Fruit fly (Drosophila melanogaster) whole organism, embryonic: ENCODE data around the gene Jhbp3.
A peak's percentile ranks its signal among the peaks of the same experiment; 100 is the strongest.

Experiments
- ATbp ChIP-seq: fragments of 200-800 bp; sonication (Bioruptor generic); optimal IDR thresholded peaks from 2 replicates; lab custom pipeline; 2017; ENCODE audit warnings: missing biosample characterization, mild to moderate bottlenecking, missing genetic modification characterization, missing genetic modification reagents
- Atf3 ChIP-seq: fragments of 200-800 bp; sonication (Bioruptor generic); optimal IDR thresholded peaks from 3 replicates; lab custom pipeline; 2016; ENCODE audit warnings: missing biosample characterization, missing genetic modification characterization
- Bteb2 ChIP-seq: fragments of 200-800 bp; sonication (Bioruptor generic); optimal IDR thresholded peaks from 2 replicates; lab custom pipeline; 2016; ENCODE audit warnings: missing biosample characterization, missing genetic modification characterization
- CG10321 ChIP-seq: fragments of 200-800 bp; sonication (Bioruptor generic); IDR thresholded peaks from 2 replicates; pipeline ENCODE4 v1.3.6; 2022; ENCODE audit warnings: missing biosample characterization, missing genetic modification characterization
- CG10959 ChIP-seq: fragments of 200-800 bp; sonication (Bioruptor generic); IDR thresholded peaks from 2 replicates; pipeline ENCODE4 v1.3.6; 2022; ENCODE audit warnings: missing biosample characterization, missing genetic modification characterization
- CG12299 ChIP-seq: fragments of 200-800 bp; sonication (Bioruptor generic); optimal IDR thresholded peaks from 2 replicates; lab custom pipeline; 2018; ENCODE audit warnings: missing biosample characterization, mild to moderate bottlenecking, missing genetic modification characterization
- CG12744 ChIP-seq: fragments of 200-800 bp; sonication (Bioruptor generic); optimal IDR thresholded peaks from 2 replicates; lab custom pipeline; 2016; ENCODE audit warnings: missing biosample characterization, missing genetic modification characterization
- CG15269 ChIP-seq: fragments of 200-800 bp; sonication (Bioruptor generic); optimal IDR thresholded peaks from 2 replicates; lab custom pipeline; 2018; ENCODE audit warnings: missing biosample characterization, mild to moderate bottlenecking, missing genetic modification characterization, moderate library complexity
- CG17802 ChIP-seq: fragments of 200-800 bp; sonication (Bioruptor generic); optimal IDR thresholded peaks from 2 replicates; lab custom pipeline; 2018; ENCODE audit warnings: missing biosample characterization, mild to moderate bottlenecking, missing genetic modification characterization, moderate library complexity
- CG18011 ChIP-seq: fragments of 200-800 bp; sonication (Bioruptor generic); optimal IDR thresholded peaks from 2 replicates; lab custom pipeline; 2017; ENCODE audit warnings: missing biosample characterization, missing genetic modification characterization, mild to moderate bottlenecking, moderate library complexity, missing genotype
- CG18262 ChIP-seq: fragments of 200-800 bp; optimal IDR thresholded peaks from 3 replicates; lab custom pipeline; 2019; ENCODE audit warnings: missing biosample characterization, mild to moderate bottlenecking, missing genetic modification characterization, moderate library complexity
- CG2712 ChIP-seq: fragments of 200-800 bp; optimal IDR thresholded peaks from 3 replicates; lab custom pipeline; 2019; ENCODE audit warnings: missing biosample characterization, mild to moderate bottlenecking, missing genetic modification characterization, moderate library complexity
- CG3163 ChIP-seq: fragments of 200-800 bp; sonication (Bioruptor generic); optimal IDR thresholded peaks from 3 replicates; lab custom pipeline; 2016; ENCODE audit warnings: missing biosample characterization, missing genetic modification characterization
- CG4328 ChIP-seq: fragments of 200-800 bp; sonication (Bioruptor generic); optimal IDR thresholded peaks from 3 replicates; lab custom pipeline; 2017; ENCODE audit warnings: missing biosample characterization, missing genetic modification reagents, missing genetic modification characterization
- CG43689 ChIP-seq: fragments of 200-800 bp; sonication (Bioruptor generic); IDR thresholded peaks from 2 replicates; pipeline ENCODE4 v1.3.6; 2022; ENCODE audit warnings: missing biosample characterization, missing genetic modification characterization
- CG6175 ChIP-seq: fragments of 200-800 bp; sonication (Bioruptor generic); IDR thresholded peaks from 3 replicates; pipeline ENCODE4 v1.3.6; 2022; ENCODE audit warnings: missing biosample characterization, missing genetic modification characterization
- CG6683 ChIP-seq: fragments of 200-800 bp; sonication (Bioruptor generic); optimal IDR thresholded peaks from 2 replicates; lab custom pipeline; 2017; ENCODE audit warnings: missing biosample characterization, mild to moderate bottlenecking, missing genetic modification characterization, missing genetic modification reagents
- CG6813 ChIP-seq: fragments of 200-800 bp; sonication (Bioruptor generic); optimal IDR thresholded peaks from 2 replicates; lab custom pipeline; 2017; ENCODE audit warnings: missing biosample characterization, missing genetic modification characterization, mild to moderate bottlenecking, moderate library complexity, missing genetic modification reagents
- CG7357 ChIP-seq: fragments of 200-800 bp; sonication (Bioruptor generic); IDR thresholded peaks from 3 replicates; pipeline ENCODE4 v1.3.6; 2022; ENCODE audit warnings: missing biosample characterization, missing genetic modification characterization
- CG8290 ChIP-seq, 3 experiments: fragments of 200-800 bp; sonication (Bioruptor generic); optimal IDR thresholded peaks; 2 replicates each; lab custom pipeline; 2016 to 2019; ENCODE audit warnings: missing biosample characterization in 3 of 3, missing genetic modification characterization in 3 of 3, mild to moderate bottlenecking in 2 of 3, moderate library complexity in 1 of 3
- CG8765 ChIP-seq: fragments of 200-800 bp; sonication (Bioruptor generic); IDR thresholded peaks from 2 replicates; pipeline ENCODE4 v1.3.6; 2022; ENCODE audit warnings: missing biosample characterization, missing genetic modification characterization
- CG9876 ChIP-seq: fragments of 200-800 bp; sonication (Bioruptor generic); optimal IDR thresholded peaks from 2 replicates; lab custom pipeline; 2016; ENCODE audit warnings: missing biosample characterization, missing genetic modification characterization
- Dek ChIP-seq: fragments of 200-800 bp; sonication (Bioruptor generic); optimal IDR thresholded peaks from 3 replicates; lab custom pipeline; 2019; ENCODE audit warnings: missing biosample characterization, mild to moderate bottlenecking, missing genetic modification characterization, moderate library complexity
- Fer3 ChIP-seq: fragments of 200-800 bp; sonication (Bioruptor generic); optimal IDR thresholded peaks from 2 replicates; lab custom pipeline; 2018; ENCODE audit warnings: missing biosample characterization, mild to moderate bottlenecking, missing genetic modification characterization, moderate library complexity
- GATAe ChIP-seq: fragments of 200-800 bp; sonication (Bioruptor generic); conservative IDR thresholded peaks from 2 replicates; pipeline ENCODE4 v1.3.6; 2022; ENCODE audit warnings: missing biosample characterization, missing genetic modification characterization
- Gsc ChIP-seq: fragments of 200-800 bp; sonication (Bioruptor generic); IDR thresholded peaks from 2 replicates; pipeline ENCODE4 v1.3.6; 2022; ENCODE audit warnings: missing biosample characterization, missing genetic modification characterization
- HmgD ChIP-seq: fragments of 200-800 bp; sonication (Bioruptor generic); optimal IDR thresholded peaks from 3 replicates; lab custom pipeline; 2016; ENCODE audit warnings: missing biosample characterization, missing genetic modification characterization
- Hsf ChIP-seq: fragments of 200-800 bp; sonication (Bioruptor generic); optimal IDR thresholded peaks from 3 replicates; lab custom pipeline; 2016; ENCODE audit warnings: missing biosample characterization, missing genetic modification characterization
- Jarid2 ChIP-seq: fragments of 200-800 bp; sonication (Bioruptor generic); optimal IDR thresholded peaks from 3 replicates; lab custom pipeline; 2017; ENCODE audit warnings: mild to moderate bottlenecking, missing biosample characterization, missing genetic modification reagents, missing genetic modification characterization
- Myb ChIP-seq: fragments of 200-800 bp; sonication (Bioruptor generic); optimal IDR thresholded peaks from 2 replicates; lab custom pipeline; 2016; ENCODE audit warnings: missing biosample characterization, missing genetic modification characterization
- NC2α ChIP-seq: fragments of 200-800 bp; sonication (Bioruptor generic); optimal IDR thresholded peaks from 2 replicates; lab custom pipeline; 2016; ENCODE audit warnings: missing biosample characterization, missing genetic modification characterization
- abd-A ChIP-seq: fragments of 200-800 bp; sonication (Bioruptor generic); optimal IDR thresholded peaks from 3 replicates; lab custom pipeline; 2019; ENCODE audit warnings: missing biosample characterization, mild to moderate bottlenecking, missing genetic modification characterization, moderate library complexity
- ash1 ChIP-seq: fragments of 200-800 bp; sonication (Bioruptor generic); optimal IDR thresholded peaks from 2 replicates; lab custom pipeline; 2018; ENCODE audit warnings: missing biosample characterization, mild to moderate bottlenecking, missing genetic modification characterization
- cad ChIP-seq: fragments of >200 bp; optimal IDR thresholded peaks from 2 replicates; lab custom pipeline; 2017; ENCODE audit warnings: missing biosample characterization, missing genetic modification characterization
- cato ChIP-seq: fragments of 200-800 bp; sonication (Bioruptor generic); optimal IDR thresholded peaks from 2 replicates; lab custom pipeline; 2016; ENCODE audit warnings: missing biosample characterization, missing genetic modification characterization, borderline replicate concordance
- cg ChIP-seq: fragments of 200-800 bp; sonication (Bioruptor generic); optimal IDR thresholded peaks from 3 replicates; lab custom pipeline; 2019; ENCODE audit warnings: missing biosample characterization, mild to moderate bottlenecking, missing genetic modification characterization, moderate library complexity
- dmrt99B ChIP-seq: fragments of 200-800 bp; sonication (Bioruptor generic); optimal IDR thresholded peaks from 2 replicates; lab custom pipeline; 2018; ENCODE audit warnings: missing biosample characterization, mild to moderate bottlenecking, missing genetic modification characterization, moderate library complexity
- emc ChIP-seq: fragments of 200-800 bp; sonication (Bioruptor generic); optimal IDR thresholded peaks from 2 replicates; lab custom pipeline; 2016; ENCODE audit warnings: missing biosample characterization, missing genetic modification characterization
- gcm2 ChIP-seq: fragments of 200-800 bp; sonication (Bioruptor generic); optimal IDR thresholded peaks from 2 replicates; lab custom pipeline; 2016; ENCODE audit warnings: missing biosample characterization, missing genetic modification characterization
- gem ChIP-seq: fragments of 200-800 bp; sonication (Bioruptor generic); optimal IDR thresholded peaks from 2 replicates; lab custom pipeline; 2019; ENCODE audit warnings: missing biosample characterization, mild to moderate bottlenecking, missing genetic modification characterization, moderate library complexity
- hbn ChIP-seq: fragments of 200-800 bp; sonication (Bioruptor generic); IDR thresholded peaks from 2 replicates; pipeline ENCODE4 v1.3.6; 2022; ENCODE audit warnings: missing biosample characterization, missing genetic modification characterization; ENCODE audit not compliant: partially characterized antibody
- her ChIP-seq: fragments of 200-800 bp; sonication (Bioruptor generic); optimal IDR thresholded peaks from 2 replicates; lab custom pipeline; 2016; ENCODE audit warnings: missing biosample characterization, missing genetic modification characterization
- hkb ChIP-seq, 2 experiments: fragments of 200-800 bp in 1 of 2; fragments of >200 bp in 1 of 2; sonication (Bioruptor generic) in 1 of 2; IDR thresholded peaks in 1 of 2; optimal IDR thresholded peaks in 1 of 2; 2 replicates each; pipeline versions ENCODE4 v1.3.6 to Lab custom; 2017 to 2022; ENCODE audit warnings: missing biosample characterization in 1 of 2, missing genetic modification characterization in 1 of 2
- otp ChIP-seq: fragments of 200-800 bp; sonication (Bioruptor generic); IDR thresholded peaks from 3 replicates; pipeline ENCODE4, ENCODE4 v1.3.6; 2022; ENCODE audit warnings: missing biosample characterization, missing genetic modification characterization
- prd ChIP-seq, 3 experiments: fragments of >200 bp in 2 of 3; fragments of 200-800 bp in 1 of 3; sonication (Bioruptor generic) in 1 of 3; optimal IDR thresholded peaks in 2 of 3; IDR thresholded peaks in 1 of 3; 2 replicates in 2 of 3; 3 replicates in 1 of 3; pipeline versions ENCODE4 v1.3.6 to Lab custom; 2017 to 2022; ENCODE audit warnings: missing biosample characterization in 1 of 3, missing genetic modification characterization in 1 of 3
- pum ChIP-seq: fragments of 200-800 bp; sonication (Bioruptor generic); optimal IDR thresholded peaks from 2 replicates; lab custom pipeline; 2016; ENCODE audit warnings: missing biosample characterization, missing genetic modification characterization
- pzg ChIP-seq: fragments of 200-800 bp; sonication (Bioruptor generic); optimal IDR thresholded peaks from 3 replicates; lab custom pipeline; 2018; ENCODE audit warnings: missing biosample characterization, mild to moderate bottlenecking, missing genetic modification characterization, moderate library complexity
- salm ChIP-seq: fragments of 200-800 bp; sonication (Bioruptor generic); optimal IDR thresholded peaks from 2 replicates; lab custom pipeline; 2018; ENCODE audit warnings: missing biosample characterization, mild to moderate bottlenecking, missing genetic modification characterization
- sug ChIP-seq: fragments of 200-800 bp; optimal IDR thresholded peaks from 2 replicates; lab custom pipeline; 2019; ENCODE audit warnings: missing biosample characterization, mild to moderate bottlenecking, missing genetic modification characterization, moderate library complexity
- tgo ChIP-seq: fragments of 200-800 bp; sonication (Bioruptor generic); IDR thresholded peaks from 3 replicates; pipeline ENCODE4 v1.3.6; 2022; ENCODE audit warnings: missing biosample characterization, missing genetic modification characterization

Jhbp3 gene

DNA sequence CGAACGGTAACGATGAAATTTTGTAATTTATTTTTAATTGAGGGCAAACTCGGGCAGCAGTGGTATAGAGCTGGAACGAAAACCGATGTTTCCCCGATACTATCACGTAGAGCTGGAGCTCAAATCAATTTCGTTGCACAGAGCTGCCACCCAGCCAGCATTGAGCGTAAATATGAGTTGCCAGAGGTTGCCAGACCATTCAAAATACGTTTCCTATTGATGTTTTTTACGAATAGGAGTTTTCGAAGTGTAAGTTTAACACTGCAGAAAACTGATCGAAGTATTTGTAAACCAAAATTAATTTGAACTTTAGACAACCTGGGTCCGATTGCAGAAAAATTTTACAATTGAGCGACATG, 2.5 kb downstream of the Jhbp3 start, which contains the start of gene Ubc6 (continued):
- TF ChIP-seq ATbp (GFP tag; lab: Kevin White, UChicago) (peak; percentile 9), CG8290 (GFP tag; optimal IDR thresholded peaks at IDR 0.05; lab: Kevin White, UChicago) (peak; percentile 86), CG8290 (tag; optimal IDR thresholded peaks at IDR 0.05; lab: Kevin White, UChicago) (peak; percentile 40 to 91), tgo (no peak), abd-A (tag; lab: Kevin White, UChicago) (peak; percentile 55), CG7357 (GFP tag; lab: Robert Waterston, UW) (no peak), Dek (peak; percentile 76), Fer3 (tag; lab: Kevin White, UChicago) (peak; percentile 41), Hsf (GFP tag; lab: Kevin White, UChicago) (peak; percentile 76), CG10321 (no peak), dmrt99B (tag; lab: Kevin White, UChicago) (peak; percentile 40), CG3163 (GFP tag; lab: Kevin White, UChicago) (peak; percentile 52), CG6175 (GFP tag; lab: Robert Waterston, UW) (no peak), CG10959 (GFP tag; lab: Robert Waterston, UW) (no peak), CG18011 (GFP tag; lab: Kevin White, UChicago) (peak; percentile 12), Atf3 (GFP tag; lab: Kevin White, UChicago) (peak; percentile 71), Myb (GFP tag; lab: Kevin White, UChicago) (peak; percentile 84), CG6813 (GFP tag; lab: Kevin White, UChicago) (no peak), Bteb2 (GFP tag; lab: Kevin White, UChicago) (peak; percentile 58), emc (peak; percentile 47), ash1 (peak; percentile 63), Gsc (GFP tag; lab: Robert Waterston, UW) (no peak), CG8765 (GFP tag; lab: Robert Waterston, UW) (no peak), CG17802 (tag; lab: Kevin White, UChicago) (peak; percentile 18), pzg (peak; percentile 99), hkb (optimal IDR thresholded peaks at IDR 0.05; lab: Kevin White, UChicago) (peak; percentile 80), hkb (GFP tag; IDR thresholded peaks at IDR 0.05; lab: Robert Waterston, UW) (no peak), CG6683 (GFP tag; lab: Kevin White, UChicago) (peak; percentile 56), CG4328 (GFP tag; lab: Kevin White, UChicago) (peak; percentile 53), cato (GFP tag; lab: Kevin White, UChicago) (no peak), CG2712 (tag; lab: Kevin White, UChicago) (peak; percentile 69), gem (peak; percentile 64), salm (tag; lab: Kevin White, UChicago) (peak; percentile 11), GATAe (GFP tag; lab: Robert Waterston, UW) (no peak), HmgD (peak; percentile 96), CG12744 (GFP tag; lab: Kevin White, UChicago) (peak; percentile 32), CG15269 (tag; lab: Kevin White, UChicago) (peak; percentile 40), cg (GFP tag; lab: Kevin White, UChicago) (no peak), cad (GFP tag; lab: Kevin White, UChicago) (peak; percentile 6), NC2α (peak; percentile 47), CG12299 (peak; percentile 24), prd (optimal IDR thresholded peaks at IDR 0.05; lab: Kevin White, UChicago) (no peak), prd (GFP tag; IDR thresholded peaks at IDR 0.05; lab: Robert Waterston, UW) (no peak), CG18262 (peak; percentile 41), pum (GFP tag; lab: Kevin White, UChicago) (peak; percentile 76), sug (tag; lab: Kevin White, UChicago) (peak; percentile 35), hbn (no peak), gcm2 (peak; percentile 34), Jarid2 (GFP tag; lab: Kevin White, UChicago) (peak; percentile 53), CG9876 (GFP tag; lab: Kevin White, UChicago) (peak; percentile 76), her (GFP tag; lab: Kevin White, UChicago) (peak; percentile 100), otp (GFP tag; lab: Robert Waterston, UW) (no peak), CG43689 (GFP tag; lab: Robert Waterston, UW) (no peak)
